Worm (Caenorhabditis elegans): ENCODE results near the gene dap-3.
A peak's percentile ranks its signal among the peaks of the same experiment; 100 is the strongest.

Gene dap-3

DNA sequence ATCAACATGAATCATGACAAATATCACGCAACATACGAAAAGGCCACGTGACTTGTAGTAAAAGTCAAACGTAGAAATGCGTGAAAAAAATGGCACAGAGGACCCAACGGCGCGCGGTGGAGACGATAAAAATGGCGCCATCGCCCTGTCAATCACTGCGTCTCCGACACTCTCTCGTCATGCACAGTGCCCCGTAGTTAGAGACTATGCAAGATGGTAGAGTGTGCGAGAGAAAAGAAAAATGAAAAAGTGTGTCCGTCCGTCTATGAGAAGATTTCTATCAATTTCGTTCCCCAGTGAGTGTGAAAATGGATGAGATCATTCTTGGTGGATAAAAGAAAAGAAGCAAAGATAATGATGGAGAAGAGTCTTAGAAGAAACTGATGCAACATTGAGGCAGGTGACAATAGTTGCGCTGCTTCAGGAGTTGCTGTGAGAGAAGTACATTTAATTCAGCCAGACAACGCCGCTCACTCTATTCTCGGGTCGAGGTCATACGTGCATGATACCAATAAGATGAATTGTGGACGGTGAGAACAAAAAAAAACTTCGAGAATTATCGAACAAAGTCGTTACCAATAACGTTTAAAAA is 25.4 kb upstream of the dap-3 start (continued):
- TF ChIP-seq hsf-1 (GFP tag; IDR thresholded peaks at IDR 0.05) (peak; percentile 64), somi-1 (GFP tag; optimal IDR thresholded peaks at IDR 0.05) (peak; percentile 31), sea-2 (GFP tag; IDR thresholded peaks at IDR 0.05) (no peak), nfyb-1 (GFP tag; IDR thresholded peaks at IDR 0.05) (peak; percentile 67; the same call in 1 of the 2 replicates), B0336.3 (GFP tag; IDR thresholded peaks at IDR 0.05) (peak; percentile 73), atf-7 (tag; optimal IDR thresholded peaks at IDR 0.05) (peak; percentile 30), ztf-18 (tag; optimal IDR thresholded peaks at IDR 0.05) (no peak), T07F8.4 (tag; optimal IDR thresholded peaks at IDR 0.05) (no peak), hmg-1.2 (GFP tag; IDR thresholded peaks at IDR 0.05) (peak; percentile 52; the same call in 1 of the 2 replicates), ets-4 (GFP tag; optimal IDR thresholded peaks at IDR 0.05) (peak; percentile 80), B0019.2 (GFP tag; conservative IDR thresholded peaks at IDR 0.05) (no peak), ZK185.1 (tag; optimal IDR thresholded peaks at IDR 0.05; ENCODE audit: poor library complexity, severe bottlenecking) (no peak), ama-1 (optimal IDR thresholded peaks at IDR 0.05) (peak; percentile 79), ama-1 (GFP tag; optimal IDR thresholded peaks at IDR 0.05) (no peak), Y53G8AR.9 (GFP tag; conservative IDR thresholded peaks at IDR 0.05) (peak; percentile 48; the same call in 1 of the 2 replicates), snpc-1.3 (tag; optimal IDR thresholded peaks at IDR 0.05; ENCODE audit: insufficient read depth) (no peak), egl-44 (GFP tag; IDR thresholded peaks at IDR 0.05) (no peak), ztf-3 (GFP tag; optimal IDR thresholded peaks at IDR 0.05) (peak; percentile 65), lsy-27 (tag; optimal IDR thresholded peaks at IDR 0.05; ENCODE audit: borderline replicate concordance, insufficient read depth) (no peak), lag-1 (GFP tag; IDR thresholded peaks at IDR 0.05) (no peak), dpl-1 (GFP tag; optimal IDR thresholded peaks at IDR 0.05) (no peak), F10E7.11 (tag; optimal IDR thresholded peaks at IDR 0.05) (no peak), lin-54 (GFP tag; optimal IDR thresholded peaks at IDR 0.05) (peak; percentile 7), let-526 (GFP tag; IDR thresholded peaks at IDR 0.05) (0 out of 2 replicates have a peak, but pooled peaks have one; percentile 19), unc-130 (GFP tag; optimal IDR thresholded peaks at IDR 0.05) (no peak), K12H6.12 (tag; optimal IDR thresholded peaks at IDR 0.05) (peak; percentile 16), attf-5 (GFP tag; optimal IDR thresholded peaks at IDR 0.05) (peak; percentile 36), him-1 (tag; optimal IDR thresholded peaks at IDR 0.05) (no peak), egl-18 (GFP tag; IDR thresholded peaks at IDR 0.05) (no peak), ztf-22 (GFP tag; optimal IDR thresholded peaks at IDR 0.05) (no peak), ceh-27 (GFP tag; optimal IDR thresholded peaks at IDR 0.05) (no peak), zim-3 (tag; optimal IDR thresholded peaks at IDR 0.05) (no peak), athp-1 (tag; optimal IDR thresholded peaks at IDR 0.05) (no peak), Y56A3A.18 (GFP tag; IDR thresholded peaks at IDR 0.05) (0 out of 2 replicates have a peak, but pooled peaks have one; percentile 9), Y95B8A.8 (GFP tag; IDR thresholded peaks at IDR 0.05) (0 out of 2 replicates have a peak, but pooled peaks have one; percentile 36), hrde-1 (tag; optimal IDR thresholded peaks at IDR 0.05; ENCODE audit: borderline replicate concordance) (no peak), dpff-1 (tag; optimal IDR thresholded peaks at IDR 0.05) (no peak), tbp1 (GFP tag; optimal IDR thresholded peaks at IDR 0.05) (peak; percentile 55), attf-3 (GFP tag; conservative IDR thresholded peaks at IDR 0.05) (no peak), pha-4 (tag; optimal IDR thresholded peaks at IDR 0.05) (peak; percentile 51), ceh-100 (GFP tag; IDR thresholded peaks at IDR 0.05) (no peak), hlh-26 (GFP tag; conservative IDR thresholded peaks at IDR 0.05) (no peak), nfya-2 (GFP tag; IDR thresholded peaks at IDR 0.05) (no peak), C06A6.2 (GFP tag; conservative IDR thresholded peaks at IDR 0.05) (no peak; the same call in 1 of the 2 replicates), F52B5.7 (tag; optimal IDR thresholded peaks at IDR 0.05) (no peak), ztf-26 (tag; optimal IDR thresholded peaks at IDR 0.05) (peak; percentile 84), B0035.1 (tag; optimal IDR thresholded peaks at IDR 0.05) (peak; percentile 9), fkh-3 (tag; optimal IDR thresholded peaks at IDR 0.05) (no peak)
